Fruit fly (Drosophila melanogaster): ENCODE measurements around the gene Jhbp14.

The Jhbp14 gene

dm6 chr2L:13286456-13286855 is 50.2 kb downstream of the Jhbp14 start, which contains the start of the genes Drep4 and Uvrag (continued):
- TF ChIP-seq CG6854 (GFP tag; optimal IDR thresholded peaks at IDR 0.05) (no peak), vri (GFP tag; optimal IDR thresholded peaks at IDR 0.05) (no peak), CG11294 (GFP tag; IDR thresholded peaks at IDR 0.05) (no peak), Ets21C (GFP tag; optimal IDR thresholded peaks at IDR 0.05) (peak; percentile 9), CG6792 (GFP tag; optimal IDR thresholded peaks at IDR 0.05) (peak; percentile 48), spab (GFP tag; optimal IDR thresholded peaks at IDR 0.05) (no peak), Eip93F (GFP tag; optimal IDR thresholded peaks at IDR 0.05) (no peak)

All from whole organism, prepupa.